Fruit fly (Drosophila melanogaster): ENCODE data around the gene CG32260.

- no peak for TF ChIP-seq CG14655 (GFP tag; optimal IDR thresholded peaks at IDR 0.05)
- TF ChIP-seq Pif1A (GFP tag; optimal IDR thresholded peaks at IDR 0.05), result no peak
- no peak for TF ChIP-seq CG17806 (tag; optimal IDR thresholded peaks at IDR 0.05)
- no peak for TF ChIP-seq CG9948 (tag; optimal IDR thresholded peaks at IDR 0.05)
Observed at dm6 chr3L:4121589-4121988, 20.6 kb upstream of the CG32260 start.
